Worm (Caenorhabditis elegans) whole organism, L2 larva: ENCODE data around the gene mig-18.
A peak's percentile ranks its signal among the peaks of the same experiment; 100 is the strongest.

Experiments
- C34F6.9 ChIP-seq: fragments of 150-350 bp; optimal IDR thresholded peaks from 2 replicates; lab custom pipeline; 2014; ENCODE audit warnings: missing biosample characterization, missing genetic modification characterization
- F13H6.1 ChIP-seq: sonication (generic microtip); optimal IDR thresholded peaks from 2 replicates; lab custom pipeline; 2016; ENCODE audit warnings: missing genetic modification characterization, missing compliant biosample characterization
- R02D3.7 ChIP-seq: fragments of 150-350 bp; optimal IDR thresholded peaks from 2 replicates; lab custom pipeline; 2014; ENCODE audit warnings: missing biosample characterization, missing genetic modification characterization
- ZK546.5 ChIP-seq: sonication (generic microtip); optimal IDR thresholded peaks from 2 replicates; lab custom pipeline; 2017; ENCODE audit warnings: missing biosample characterization, missing genetic modification characterization
- alr-1 ChIP-seq: fragments of 150-350 bp; optimal IDR thresholded peaks from 2 replicates; lab custom pipeline; 2014; ENCODE audit warnings: missing biosample characterization, missing genetic modification characterization
- aly-2 ChIP-seq: fragments of 150-350 bp; optimal IDR thresholded peaks from 2 replicates; lab custom pipeline; 2014; ENCODE audit warnings: missing biosample characterization, missing genetic modification characterization
- ama-1 ChIP-seq: fragments of 150-350 bp; optimal IDR thresholded peaks from 2 replicates; lab custom pipeline; 2018; ENCODE audit warnings: inconsistent platforms
- blmp-1 ChIP-seq: sonication (generic microtip); optimal IDR thresholded peaks from 2 replicates; lab custom pipeline; 2017; ENCODE audit warnings: missing genetic modification characterization, mild to moderate bottlenecking, missing compliant biosample characterization, antibody characterized with exemption, moderate library complexity; ENCODE audit not compliant: insufficient read depth
- ceh-82 ChIP-seq: fragments of 150-350 bp; optimal IDR thresholded peaks from 2 replicates; lab custom pipeline; 2014; ENCODE audit warnings: missing biosample characterization, missing genetic modification characterization
- crh-2 ChIP-seq: sonication (generic microtip); optimal IDR thresholded peaks from 2 replicates; lab custom pipeline; 2017; ENCODE audit warnings: missing biosample characterization, missing genetic modification characterization
- dmd-4 ChIP-seq: sonication (generic microtip); optimal IDR thresholded peaks from 2 replicates; lab custom pipeline; 2017; ENCODE audit warnings: missing biosample characterization, missing genetic modification characterization
- egl-27 ChIP-seq: sonication (generic microtip); optimal IDR thresholded peaks from 3 replicates; lab custom pipeline; 2017; ENCODE audit warnings: missing biosample characterization, missing genetic modification reagents, missing genetic modification characterization
- elt-1 ChIP-seq: fragments of 150-350 bp; optimal IDR thresholded peaks from 2 replicates; lab custom pipeline; 2014; ENCODE audit warnings: missing biosample characterization, missing genetic modification characterization
- elt-3 ChIP-seq: sonication (generic microtip); optimal IDR thresholded peaks from 2 replicates; lab custom pipeline; 2017; ENCODE audit warnings: missing biosample characterization, missing genetic modification characterization
- fos-1 ChIP-seq: fragments of 150-350 bp; optimal IDR thresholded peaks from 2 replicates; lab custom pipeline; 2014; ENCODE audit warnings: missing biosample characterization, missing genetic modification characterization
- gmeb-1 ChIP-seq: fragments of 150-350 bp; optimal IDR thresholded peaks from 2 replicates; lab custom pipeline; 2014; ENCODE audit warnings: missing biosample characterization, missing genetic modification characterization
- lin-11 ChIP-seq: fragments of 150-350 bp; sonication (generic microtip); optimal IDR thresholded peaks from 2 replicates; lab custom pipeline; 2014; ENCODE audit warnings: missing biosample characterization, missing genetic modification characterization, inconsistent platforms, mixed read lengths
- lin-13 ChIP-seq: fragments of 150-350 bp; optimal IDR thresholded peaks from 2 replicates; lab custom pipeline; 2014; ENCODE audit warnings: missing biosample characterization, missing genetic modification reagents, missing genetic modification characterization
- lin-39 ChIP-seq: fragments of 150-350 bp; optimal IDR thresholded peaks from 2 replicates; lab custom pipeline; 2014; ENCODE audit warnings: missing biosample characterization, missing genetic modification reagents, missing genetic modification characterization
- lsy-2 ChIP-seq, 2 experiments: fragments of 150-350 bp in 1 of 2; sonication (generic microtip) in 1 of 2; optimal IDR thresholded peaks; 2 replicates each; lab custom pipeline; 2014 to 2017; ENCODE audit warnings: missing biosample characterization in 2 of 2, missing genetic modification characterization in 2 of 2
- mab-5 ChIP-seq: fragments of 150-350 bp; optimal IDR thresholded peaks from 2 replicates; lab custom pipeline; 2014; ENCODE audit warnings: missing biosample characterization, missing genetic modification characterization
- mbf-1 ChIP-seq: sonication (generic microtip); optimal IDR thresholded peaks from 2 replicates; lab custom pipeline; 2017; ENCODE audit warnings: missing biosample characterization, missing genetic modification characterization
- mdl-1 ChIP-seq, 2 experiments: fragments of 150-350 bp in 1 of 2; sonication (generic microtip) in 1 of 2; optimal IDR thresholded peaks; 2 replicates each; lab custom pipeline; 2017; ENCODE audit warnings: missing biosample characterization in 2 of 2, missing genetic modification characterization in 2 of 2
- nhr-10 ChIP-seq: sonication (generic microtip); optimal IDR thresholded peaks from 2 replicates; lab custom pipeline; 2017; ENCODE audit warnings: missing biosample characterization, missing genetic modification characterization
- nhr-12 ChIP-seq: fragments of 150-350 bp; optimal IDR thresholded peaks from 2 replicates; lab custom pipeline; 2014; ENCODE audit warnings: missing biosample characterization, missing genetic modification characterization
- nhr-129 ChIP-seq: fragments of 150-350 bp; optimal IDR thresholded peaks from 2 replicates; lab custom pipeline; 2014; ENCODE audit warnings: missing biosample characterization, missing genetic modification characterization
- nhr-21 ChIP-seq: fragments of 150-350 bp; optimal IDR thresholded peaks from 2 replicates; lab custom pipeline; 2014; ENCODE audit warnings: missing biosample characterization, missing genetic modification characterization
- nhr-23 ChIP-seq: fragments of 150-350 bp; optimal IDR thresholded peaks from 2 replicates; lab custom pipeline; 2014; ENCODE audit warnings: missing biosample characterization, missing genetic modification reagents, missing genetic modification characterization
- nhr-25 ChIP-seq: fragments of 150-350 bp; sonication (generic microtip); optimal IDR thresholded peaks from 3 replicates; lab custom pipeline; 2014; ENCODE audit warnings: missing biosample characterization, missing genetic modification characterization
- nhr-6 ChIP-seq: fragments of 150-350 bp; optimal IDR thresholded peaks from 2 replicates; lab custom pipeline; 2014; ENCODE audit warnings: missing biosample characterization, missing genetic modification characterization
- nhr-77 ChIP-seq: fragments of 150-350 bp; optimal IDR thresholded peaks from 2 replicates; lab custom pipeline; 2014; ENCODE audit warnings: missing biosample characterization, missing genetic modification characterization
- peb-1 ChIP-seq: fragments of 150-350 bp; optimal IDR thresholded peaks from 2 replicates; lab custom pipeline; 2014; ENCODE audit warnings: missing biosample characterization, missing genetic modification characterization
- skn-1 ChIP-seq: sonication (generic microtip); optimal IDR thresholded peaks from 2 replicates; lab custom pipeline; 2017; ENCODE audit warnings: missing biosample characterization, missing genetic modification characterization
- sma-3 ChIP-seq: sonication (generic microtip); optimal IDR thresholded peaks from 2 replicates; lab custom pipeline; 2016; ENCODE audit warnings: missing genetic modification reagents, missing genetic modification characterization, missing compliant biosample characterization
- unc-39 ChIP-seq: fragments of 150-350 bp; optimal IDR thresholded peaks from 2 replicates; lab custom pipeline; 2014; ENCODE audit warnings: missing biosample characterization, missing genetic modification characterization
- unc-55 ChIP-seq: fragments of 150-350 bp; sonication (generic microtip); optimal IDR thresholded peaks from 3 replicates; lab custom pipeline; 2014; ENCODE audit warnings: missing biosample characterization, missing genetic modification reagents, missing genetic modification characterization
- unc-62 ChIP-seq: fragments of 150-350 bp; optimal IDR thresholded peaks from 2 replicates; lab custom pipeline; 2014; ENCODE audit warnings: missing biosample characterization, missing genetic modification reagents, missing genetic modification characterization
- zag-1 ChIP-seq: fragments of 150-350 bp; optimal IDR thresholded peaks from 2 replicates; lab custom pipeline; 2014; ENCODE audit warnings: missing biosample characterization, missing genetic modification characterization
- ztf-11 ChIP-seq: sonication (generic microtip); optimal IDR thresholded peaks from 2 replicates; lab custom pipeline; 2017; ENCODE audit warnings: missing biosample characterization, missing genetic modification characterization

mig-18 gene

ce11 chrIII:13430162-13430561 lies 27.1 kb downstream of the mig-18 start, which contains the start of gene trf-1:
Gene trf-1, plus strand, starts transcription at chrIII:13430462.
- TF ChIP-seq nhr-6 (no peak), elt-3 (tag; lab: Kevin White, UChicago) (no peak), lin-11 (no peak), ama-1 (lab: Kevin White, UChicago) (no peak)

ce11 chrIII:13434404-13434803 lies 31.4 kb downstream of the mig-18 start, which contains the start of gene F45G2.7:
Gene F45G2.7, minus strand, starts transcription at chrIII:13434504.
- TF ChIP-seq peb-1 (tag; lab: Kevin White, UChicago) = no peak
- no peak for TF ChIP-seq elt-3 (tag; lab: Kevin White, UChicago)
- no peak for TF ChIP-seq ztf-11 (tag; lab: Kevin White, UChicago)
- no peak for TF ChIP-seq nhr-21 (tag; lab: Kevin White, UChicago)
- TF ChIP-seq mbf-1 (tag; lab: Kevin White, UChicago) = no peak
- no peak for TF ChIP-seq alr-1 (tag; lab: Kevin White, UChicago)
- no peak for TF ChIP-seq blmp-1 (tag; lab: Kevin White, UChicago)
- TF ChIP-seq nhr-129 (tag; lab: Kevin White, UChicago) = no peak
- no peak for TF ChIP-seq egl-27 (tag; lab: Kevin White, UChicago)
- TF ChIP-seq mab-5 (tag; lab: Kevin White, UChicago) = no peak
- no peak for TF ChIP-seq sma-3 (GFP tag; lab: Kevin White, UChicago)
- no peak for TF ChIP-seq aly-2 (tag; lab: Kevin White, UChicago)
- TF ChIP-seq nhr-10 (tag; lab: Kevin White, UChicago) = no peak
- no peak for TF ChIP-seq elt-1 (tag; lab: Kevin White, UChicago)
- TF ChIP-seq F13H6.1 (tag; lab: Kevin White, UChicago) = no peak
- no peak for TF ChIP-seq ZK546.5 (tag; lab: Kevin White, UChicago)

ce11 chrIII:13435570-13435969 lies 32.5 kb downstream of the mig-18 start, which contains the start of gene F45G2.8:
Gene F45G2.8, minus strand, starts transcription at chrIII:13435670.
- TF ChIP-seq fos-1 (tag; lab: Kevin White, UChicago) (no peak), lin-11 (no peak), unc-62 (no peak), peb-1 (tag; lab: Kevin White, UChicago) (no peak), R02D3.7 (tag; lab: Kevin White, UChicago) (no peak), aly-2 (tag; lab: Kevin White, UChicago) (no peak)
- TF ChIP-seq, all 48 proteins: peak for 0

- TF ChIP-seq elt-1 (tag; lab: Kevin White, UChicago) = no peak
- TF ChIP-seq ztf-11 (tag; lab: Kevin White, UChicago) = no peak
- TF ChIP-seq crh-2 (tag; lab: Kevin White, UChicago) = no peak
- no peak for TF ChIP-seq mbf-1 (tag; lab: Kevin White, UChicago)
- TF ChIP-seq nhr-77 (tag; lab: Kevin White, UChicago) = no peak
- TF ChIP-seq C34F6.9 (tag; lab: Kevin White, UChicago) = no peak
- no peak for TF ChIP-seq nhr-12 (tag; lab: Kevin White, UChicago)
- no peak for TF ChIP-seq lin-13 (GFP tag; lab: Kevin White, UChicago)
- TF ChIP-seq mdl-1 (tag; optimal IDR thresholded peaks at IDR 0.05; lab: Kevin White, UChicago) = no peak
- no peak for TF ChIP-seq nhr-21 (tag; lab: Kevin White, UChicago)
- TF ChIP-seq nhr-23 (tag; lab: Kevin White, UChicago) = no peak
- no peak for TF ChIP-seq skn-1 (tag; lab: Kevin White, UChicago)
- no peak for TF ChIP-seq nhr-6
- TF ChIP-seq lin-39 (tag; lab: Kevin White, UChicago) = no peak
- TF ChIP-seq zag-1 = no peak
- no peak for TF ChIP-seq nhr-25 (tag; lab: Kevin White, UChicago)
- TF ChIP-seq unc-39 (tag; lab: Kevin White, UChicago) = no peak
- TF ChIP-seq alr-1 (tag; lab: Kevin White, UChicago) = no peak
Measured at ce11 chrIII:13436843-13437242, 33.8 kb downstream of the mig-18 start, which contains the start of gene F45G2.9. Gene F45G2.9, minus strand, starts transcription at chrIII:13436943.

- peak; percentile 6 for TF ChIP-seq nhr-25 (tag; lab: Kevin White, UChicago)
- no peak for TF ChIP-seq unc-62
- peak; percentile 63 for TF ChIP-seq unc-55 (GFP tag; lab: Kevin White, UChicago)
- TF ChIP-seq nhr-21 (tag; lab: Kevin White, UChicago) = no peak
- no peak for TF ChIP-seq sma-3 (GFP tag; lab: Kevin White, UChicago)
- TF ChIP-seq lin-13 (GFP tag; lab: Kevin White, UChicago) = peak; percentile 37
- no peak for TF ChIP-seq zag-1
- no peak for TF ChIP-seq aly-2 (tag; lab: Kevin White, UChicago)
- no peak for TF ChIP-seq elt-3 (tag; lab: Kevin White, UChicago)
- TF ChIP-seq gmeb-1 (tag; lab: Kevin White, UChicago) = peak; percentile 90
- peak; percentile 15 for TF ChIP-seq crh-2 (tag; lab: Kevin White, UChicago)
- peak in 1 of 2 experiments; percentile 64 for TF ChIP-seq lsy-2 (tag; optimal IDR thresholded peaks at IDR 0.05; lab: Kevin White, UChicago)
- TF ChIP-seq egl-27 (tag; lab: Kevin White, UChicago) = no peak
- TF ChIP-seq mbf-1 (tag; lab: Kevin White, UChicago) = no peak
- no peak for TF ChIP-seq dmd-4 (tag; lab: Kevin White, UChicago)
- no peak for TF ChIP-seq ceh-82 (tag; lab: Kevin White, UChicago)
- peak; percentile 54 for TF ChIP-seq C34F6.9 (tag; lab: Kevin White, UChicago)
Measured at ce11 chrIII:13439415-13439814, 36.4 kb downstream of the mig-18 start, which contains the start of gene ciao-2B. Gene ciao-2B, minus strand, starts transcription at chrIII:13439544.
